Worm (Caenorhabditis elegans): ENCODE data around the gene pam-1.
A peak's percentile ranks its signal among the peaks of the same experiment; 100 is the strongest.

The pam-1 gene

ce11 chrIV:7530226-7531070 lies 20.2 kb downstream of the pam-1 start:
- TF ChIP-seq aha-1 (tag) (peak; percentile 92), ceh-44 (GFP tag; IDR thresholded peaks at IDR 0.05) (no peak), mdl-1 (tag; optimal IDR thresholded peaks at IDR 0.05) (peak in 1 of 2 experiments; percentile 34), unc-62 (GFP tag; optimal IDR thresholded peaks at IDR 0.05 in 1 of 2) (peak in 1 of 2 experiments; percentile 90), unc-62 (tag; optimal IDR thresholded peaks at IDR 0.05) (no peak), Y5F2A.4 (GFP tag; optimal IDR thresholded peaks at IDR 0.05) (no peak), cey-2 (tag; optimal IDR thresholded peaks at IDR 0.05; ENCODE audit: borderline replicate concordance, insufficient read depth) (peak; percentile 30), hlh-30 (tag; optimal IDR thresholded peaks at IDR 0.05; ENCODE audit: insufficient read depth) (peak; percentile 33), nhr-28 (tag; optimal IDR thresholded peaks at IDR 0.05) (peak; percentile 34)

ce11 chrIV:7523744-7524143 lies 26.9 kb downstream of the pam-1 start:
- TF ChIP-seq F44E2.7 (GFP tag; IDR thresholded peaks at IDR 0.05) (no peak), unc-62 (GFP tag; optimal IDR thresholded peaks at IDR 0.05 in 1 of 2) (peak in 1 of 2 experiments; percentile 92), unc-62 (tag; optimal IDR thresholded peaks at IDR 0.05) (no peak)

- TF ChIP-seq egl-27 (tag; optimal IDR thresholded peaks at IDR 0.05) = no peak
- peak; percentile 39 for TF ChIP-seq aha-1 (tag)
These were observed 29.0 kb downstream of the pam-1 start for ce11 chrIV:7521591-7521990.

- no peak for TF ChIP-seq ama-1 (optimal IDR thresholded peaks at IDR 0.05)
- no peak for TF ChIP-seq hif-1 (tag; optimal IDR thresholded peaks at IDR 0.05)
- no peak for TF ChIP-seq F10B5.3 (tag; optimal IDR thresholded peaks at IDR 0.05)
- no peak for TF ChIP-seq jun-1 (tag; optimal IDR thresholded peaks at IDR 0.05)
- TF ChIP-seq nhr-41 (GFP tag; IDR thresholded peaks at IDR 0.05) = no peak
- no peak for TF ChIP-seq R02D3.7 (tag; optimal IDR thresholded peaks at IDR 0.05)
- no peak for TF ChIP-seq daf-8 (GFP tag; IDR thresholded peaks at IDR 0.05)
- no peak for TF ChIP-seq attf-4 (tag; optimal IDR thresholded peaks at IDR 0.05)
- no peak for TF ChIP-seq spr-3 (GFP tag; optimal IDR thresholded peaks at IDR 0.05)
- TF ChIP-seq daf-16 (GFP tag; optimal IDR thresholded peaks at IDR 0.05) = no peak
- TF ChIP-seq daf-16 (tag; optimal IDR thresholded peaks at IDR 0.05) = peak; percentile 40
- no peak for TF ChIP-seq F49E8.2 (tag; optimal IDR thresholded peaks at IDR 0.05; ENCODE audit: borderline replicate concordance)
- TF ChIP-seq ceh-44 (GFP tag; IDR thresholded peaks at IDR 0.05) = no peak
- TF ChIP-seq daf-12 (tag; optimal IDR thresholded peaks at IDR 0.05) = no peak
- TF ChIP-seq fos-1 (tag; optimal IDR thresholded peaks at IDR 0.05) = no peak
- TF ChIP-seq lsy-2 (tag; optimal IDR thresholded peaks at IDR 0.05) = no peak
- no peak for TF ChIP-seq lin-15B (tag; optimal IDR thresholded peaks at IDR 0.05)
- peak; percentile 49 for TF ChIP-seq hlh-11 (tag; optimal IDR thresholded peaks at IDR 0.05)
- no peak for TF ChIP-seq zfp-3 (GFP tag; conservative IDR thresholded peaks at IDR 0.05)
- TF ChIP-seq dmd-9 (GFP tag; IDR thresholded peaks at IDR 0.05) = no peak
- TF ChIP-seq rbr-2 (tag; optimal IDR thresholded peaks at IDR 0.05) = no peak
- TF ChIP-seq dve-1 (tag; optimal IDR thresholded peaks at IDR 0.05; ENCODE audit: insufficient read depth) = peak; percentile 20
- no peak for TF ChIP-seq mes-2 (tag; optimal IDR thresholded peaks at IDR 0.05; ENCODE audit: poor library complexity, severe bottlenecking)
- TF ChIP-seq Y105C5A.15 (GFP tag; IDR thresholded peaks at IDR 0.05) = no peak
- TF ChIP-seq duxl-1 (tag; optimal IDR thresholded peaks at IDR 0.05; ENCODE audit: poor library complexity) = no peak
- TF ChIP-seq zip-2 (tag; optimal IDR thresholded peaks at IDR 0.05) = no peak
- TF ChIP-seq nhr-6 (tag; optimal IDR thresholded peaks at IDR 0.05) = no peak
- TF ChIP-seq nhr-10 (tag; optimal IDR thresholded peaks at IDR 0.05) = no peak
- TF ChIP-seq nhr-111 (GFP tag; optimal IDR thresholded peaks at IDR 0.05) = no peak
- no peak for TF ChIP-seq unc-130 (GFP tag; optimal IDR thresholded peaks at IDR 0.05)
- no peak for TF ChIP-seq nhr-48 (tag; optimal IDR thresholded peaks at IDR 0.05)
- no peak for TF ChIP-seq nhr-25 (tag; optimal IDR thresholded peaks at IDR 0.05; ENCODE audit: borderline replicate concordance, insufficient read depth)
- TF ChIP-seq dmd-6 (GFP tag; IDR thresholded peaks at IDR 0.05) = peak; percentile 36; the same call in 1 of the 2 replicates
- TF ChIP-seq mxl-3 (GFP tag; optimal IDR thresholded peaks at IDR 0.05) = no peak
These were observed 29.8 kb downstream of the pam-1 start for ce11 chrIV:7520841-7521240.
